Fruit fly (Drosophila melanogaster) whole organism, embryonic: ENCODE results near the gene CG4332.

Experiments
- Awh ChIP-seq: fragments of 200-800 bp; sonication (Bioruptor generic); IDR thresholded peaks from 2 replicates; pipeline ENCODE4, ENCODE4 v1.3.6; 2022; ENCODE audit warnings: missing biosample characterization, missing genetic modification characterization
- B-H1 ChIP-seq: fragments of 200-800 bp; sonication (Bioruptor generic); IDR thresholded peaks from 3 replicates; pipeline ENCODE4 v1.3.6; 2022; ENCODE audit warnings: missing biosample characterization, missing genetic modification characterization
- Bteb2 ChIP-seq: fragments of 200-800 bp; sonication (Bioruptor generic); optimal IDR thresholded peaks from 2 replicates; lab custom pipeline; 2016; ENCODE audit warnings: missing biosample characterization, missing genetic modification characterization
- CG12104 ChIP-seq: fragments of 200-800 bp; sonication (Bioruptor generic); optimal IDR thresholded peaks from 3 replicates; lab custom pipeline; 2016; ENCODE audit warnings: missing biosample characterization, missing genetic modification characterization
- CG1233 ChIP-seq: fragments of 200-800 bp; sonication (Bioruptor generic); optimal IDR thresholded peaks from 4 replicates; lab custom pipeline; 2018; ENCODE audit warnings: missing biosample characterization, mild to moderate bottlenecking, missing genetic modification characterization
- CG13123 ChIP-seq: fragments of 200-800 bp; sonication (Bioruptor generic); optimal IDR thresholded peaks from 2 replicates; lab custom pipeline; 2016; ENCODE audit warnings: missing biosample characterization, missing genetic modification characterization
- CG13296 ChIP-seq: fragments of 200-800 bp; sonication (Bioruptor generic); optimal IDR thresholded peaks from 3 replicates; lab custom pipeline; 2018; ENCODE audit warnings: missing biosample characterization, mild to moderate bottlenecking, missing genetic modification characterization
- CG17186 ChIP-seq: fragments of 200-800 bp; sonication (Bioruptor generic); optimal IDR thresholded peaks from 3 replicates; lab custom pipeline; 2017; ENCODE audit warnings: missing biosample characterization, missing genetic modification reagents, missing genetic modification characterization
- CG1792 ChIP-seq: fragments of 200-800 bp; sonication (Bioruptor generic); optimal IDR thresholded peaks from 2 replicates; lab custom pipeline; 2016; ENCODE audit warnings: missing biosample characterization, missing genetic modification characterization
- CG18764 ChIP-seq: fragments of 200-800 bp; sonication (Bioruptor generic); optimal IDR thresholded peaks from 3 replicates; lab custom pipeline; 2016; ENCODE audit warnings: missing biosample characterization, missing genetic modification characterization
- CG2889 ChIP-seq: fragments of 200-800 bp; sonication (Bioruptor generic); IDR thresholded peaks from 3 replicates; pipeline ENCODE4 v1.3.6; 2022; ENCODE audit warnings: missing biosample characterization, missing genetic modification characterization
- CG31441 ChIP-seq: fragments of 200-800 bp; sonication (Bioruptor generic); IDR thresholded peaks from 2 replicates; pipeline ENCODE4 v1.3.6; 2022; ENCODE audit warnings: missing biosample characterization, missing genetic modification characterization
- CG34376 ChIP-seq: fragments of 200-800 bp; sonication (Bioruptor generic); optimal IDR thresholded peaks from 2 replicates; lab custom pipeline; 2018; ENCODE audit warnings: missing biosample characterization, mild to moderate bottlenecking, missing genetic modification characterization
- CG5953 ChIP-seq: fragments of 200-800 bp; sonication (Bioruptor generic); IDR thresholded peaks from 2 replicates; pipeline ENCODE4 v1.3.6; 2022; ENCODE audit warnings: missing biosample characterization, missing genetic modification characterization
- CG9797 ChIP-seq: fragments of 200-800 bp; sonication (Bioruptor generic); optimal IDR thresholded peaks from 3 replicates; lab custom pipeline; 2018; ENCODE audit warnings: missing biosample characterization, mild to moderate bottlenecking, missing genetic modification characterization
- Doc2 ChIP-seq: fragments of 200-800 bp; sonication (Bioruptor generic); IDR thresholded peaks from 2 replicates; pipeline ENCODE4 v1.3.6; 2022; ENCODE audit warnings: missing biosample characterization, missing genetic modification characterization
- Ets97D ChIP-seq: fragments of 200-800 bp; sonication (Bioruptor generic); optimal IDR thresholded peaks from 3 replicates; lab custom pipeline; 2016; ENCODE audit warnings: missing biosample characterization, missing genetic modification characterization
- Gsc ChIP-seq: fragments of 200-800 bp; sonication (Bioruptor generic); IDR thresholded peaks from 2 replicates; pipeline ENCODE4 v1.3.6; 2022; ENCODE audit warnings: missing biosample characterization, missing genetic modification characterization
- Hr78 ChIP-seq, 2 experiments: fragments of 200-800 bp in 1 of 2; fragments of >200 bp in 1 of 2; sonication (Bioruptor generic) in 1 of 2; optimal IDR thresholded peaks; 2 replicates each; lab custom pipeline; 2017 to 2019; ENCODE audit warnings: missing biosample characterization in 2 of 2, missing genetic modification characterization in 2 of 2, mild to moderate bottlenecking in 1 of 2, moderate library complexity in 1 of 2
- Kr ChIP-seq: fragments of 200-800 bp; sonication (Bioruptor generic); optimal IDR thresholded peaks from 2 replicates; lab custom pipeline; 2017; ENCODE audit warnings: missing biosample characterization, mild to moderate bottlenecking, missing genetic modification characterization
- MTF-1 ChIP-seq: fragments of 200-800 bp; sonication (Bioruptor generic); optimal IDR thresholded peaks from 2 replicates; lab custom pipeline; 2018; ENCODE audit warnings: missing biosample characterization, mild to moderate bottlenecking, missing genetic modification characterization, borderline replicate concordance
- NFAT ChIP-seq: fragments of 200-800 bp; sonication (Bioruptor generic); IDR thresholded peaks from 2 replicates; pipeline ENCODE4 v1.3.6; 2022; ENCODE audit warnings: missing biosample characterization, missing genetic modification characterization
- Nf-YA ChIP-seq: fragments of 200-800 bp; sonication (Bioruptor generic); IDR thresholded peaks from 2 replicates; pipeline ENCODE4 v1.3.6; 2022; ENCODE audit warnings: missing biosample characterization, missing genetic modification characterization
- Optix ChIP-seq: fragments of 200-800 bp; sonication (Bioruptor generic); IDR thresholded peaks from 3 replicates; pipeline ENCODE4 v1.3.6; 2022; ENCODE audit warnings: missing biosample characterization, missing genetic modification characterization
- Ptx1 ChIP-seq: fragments of 200-800 bp; sonication (Bioruptor generic); IDR thresholded peaks from 2 replicates; pipeline ENCODE4 v1.3.6; 2022; ENCODE audit warnings: missing biosample characterization, missing genetic modification characterization
- Rfx ChIP-seq: fragments of 200-800 bp; sonication (Bioruptor generic); IDR thresholded peaks from 2 replicates; pipeline ENCODE4 v1.3.6; 2022; ENCODE audit warnings: missing biosample characterization, missing genetic modification characterization
- ara ChIP-seq: fragments of 200-800 bp; sonication (Bioruptor generic); IDR thresholded peaks from 2 replicates; pipeline ENCODE4 v1.3.6; 2022; ENCODE audit warnings: missing biosample characterization, missing genetic modification characterization
- chn ChIP-seq: fragments of 200-800 bp; sonication (Bioruptor generic); optimal IDR thresholded peaks from 2 replicates; lab custom pipeline; 2016; ENCODE audit warnings: missing biosample characterization, missing genetic modification characterization
- ci ChIP-seq: fragments of 200-800 bp; sonication (Bioruptor generic); IDR thresholded peaks from 3 replicates; pipeline ENCODE4 v1.3.6; 2022; ENCODE audit warnings: missing biosample characterization, missing genetic modification characterization
- croc ChIP-seq: fragments of 200-800 bp; sonication (Bioruptor generic); conservative IDR thresholded peaks from 3 replicates; pipeline ENCODE4 v1.3.6; 2022; ENCODE audit warnings: missing biosample characterization, missing genetic modification characterization
- emc ChIP-seq: fragments of 200-800 bp; sonication (Bioruptor generic); optimal IDR thresholded peaks from 2 replicates; lab custom pipeline; 2016; ENCODE audit warnings: missing biosample characterization, missing genetic modification characterization
- fd3F ChIP-seq: fragments of 200-800 bp; sonication (Bioruptor generic); optimal IDR thresholded peaks from 2 replicates; lab custom pipeline; 2018; ENCODE audit warnings: missing biosample characterization, mild to moderate bottlenecking, missing genetic modification characterization, moderate library complexity
- gcm ChIP-seq: fragments of 200-800 bp; sonication (Bioruptor generic); optimal IDR thresholded peaks from 2 replicates; lab custom pipeline; 2019; ENCODE audit warnings: missing biosample characterization, mild to moderate bottlenecking, missing genetic modification characterization, moderate library complexity
- kni ChIP-seq: fragments of 200-800 bp; sonication (Bioruptor generic); optimal IDR thresholded peaks from 3 replicates; lab custom pipeline; 2017; ENCODE audit warnings: mild to moderate bottlenecking, missing biosample characterization, missing genetic modification reagents, missing genetic modification characterization
- nau ChIP-seq: fragments of 200-800 bp; sonication (Bioruptor generic); optimal IDR thresholded peaks from 3 replicates; lab custom pipeline; 2017; ENCODE audit warnings: missing biosample characterization, mild to moderate bottlenecking, missing genetic modification characterization, missing genetic modification reagents
- otp ChIP-seq: fragments of 200-800 bp; sonication (Bioruptor generic); IDR thresholded peaks from 3 replicates; pipeline ENCODE4, ENCODE4 v1.3.6; 2022; ENCODE audit warnings: missing biosample characterization, missing genetic modification characterization
- pan ChIP-seq, 4 experiments: fragments of >200 bp in 3 of 4; fragments of 200-800 bp in 1 of 4; sonication (Bioruptor generic) in 1 of 4; optimal IDR thresholded peaks in 3 of 4; IDR thresholded peaks in 1 of 4; 2 replicates each; pipeline versions ENCODE4 v1.3.6 to Lab custom; 2017 to 2022; ENCODE audit warnings: missing biosample characterization in 2 of 4, missing genetic modification characterization in 2 of 4, mixed read lengths in 1 of 4
- pita ChIP-seq: fragments of 200-800 bp; sonication (Bioruptor generic); optimal IDR thresholded peaks from 2 replicates; lab custom pipeline; 2017; ENCODE audit warnings: missing biosample characterization, mild to moderate bottlenecking, missing genetic modification characterization
- schlank ChIP-seq: fragments of 200-800 bp; sonication (Bioruptor generic); optimal IDR thresholded peaks from 2 replicates; lab custom pipeline; 2018; ENCODE audit warnings: missing biosample characterization, mild to moderate bottlenecking, missing genetic modification characterization
- shn ChIP-seq: fragments of 200-800 bp; sonication (Bioruptor generic); optimal IDR thresholded peaks from 3 replicates; lab custom pipeline; 2016; ENCODE audit warnings: missing biosample characterization, missing genetic modification characterization
- stc ChIP-seq: fragments of 200-800 bp; sonication (Bioruptor generic); IDR thresholded peaks from 2 replicates; pipeline ENCODE4 v1.3.6; 2022; ENCODE audit warnings: missing biosample characterization, missing genetic modification characterization
- tap ChIP-seq: fragments of 200-800 bp; optimal IDR thresholded peaks from 3 replicates; lab custom pipeline; 2019; ENCODE audit warnings: missing biosample characterization, mild to moderate bottlenecking, missing genetic modification characterization, moderate library complexity
- vnd ChIP-seq: fragments of 200-800 bp; sonication (Bioruptor generic); IDR thresholded peaks from 3 replicates; pipeline ENCODE4 v1.3.6; 2022; ENCODE audit warnings: missing biosample characterization, missing genetic modification characterization; ENCODE audit not compliant: partially characterized antibody
- vvl ChIP-seq: fragments of 200-800 bp; sonication (Bioruptor generic); IDR thresholded peaks from 2 replicates; pipeline ENCODE4 v1.3.6; 2022; ENCODE audit warnings: missing biosample characterization, missing genetic modification characterization
- yki ChIP-seq: fragments of >200 bp; optimal IDR thresholded peaks from 3 replicates; lab custom pipeline; 2018
- z ChIP-seq: fragments of 200-800 bp; sonication (Bioruptor generic); IDR thresholded peaks from 3 replicates; pipeline ENCODE4 v1.3.6; 2022; ENCODE audit warnings: missing biosample characterization, missing genetic modification characterization
- zen2 ChIP-seq: fragments of 200-800 bp; sonication (Bioruptor generic); IDR thresholded peaks from 3 replicates; pipeline ENCODE4 v1.3.6; 2022; ENCODE audit warnings: missing biosample characterization, missing genetic modification characterization; ENCODE audit not compliant: partially characterized antibody
- zf30C ChIP-seq: fragments of 200-800 bp; sonication (Bioruptor generic); optimal IDR thresholded peaks from 3 replicates; lab custom pipeline; 2018; ENCODE audit warnings: missing biosample characterization, mild to moderate bottlenecking, missing genetic modification characterization
- zfh1 ChIP-seq: fragments of 200-800 bp; sonication (Bioruptor generic); IDR thresholded peaks from 3 replicates; pipeline ENCODE4 v1.3.6; 2022; ENCODE audit warnings: missing biosample characterization, missing genetic modification characterization

Gene CG4332

DNA sequence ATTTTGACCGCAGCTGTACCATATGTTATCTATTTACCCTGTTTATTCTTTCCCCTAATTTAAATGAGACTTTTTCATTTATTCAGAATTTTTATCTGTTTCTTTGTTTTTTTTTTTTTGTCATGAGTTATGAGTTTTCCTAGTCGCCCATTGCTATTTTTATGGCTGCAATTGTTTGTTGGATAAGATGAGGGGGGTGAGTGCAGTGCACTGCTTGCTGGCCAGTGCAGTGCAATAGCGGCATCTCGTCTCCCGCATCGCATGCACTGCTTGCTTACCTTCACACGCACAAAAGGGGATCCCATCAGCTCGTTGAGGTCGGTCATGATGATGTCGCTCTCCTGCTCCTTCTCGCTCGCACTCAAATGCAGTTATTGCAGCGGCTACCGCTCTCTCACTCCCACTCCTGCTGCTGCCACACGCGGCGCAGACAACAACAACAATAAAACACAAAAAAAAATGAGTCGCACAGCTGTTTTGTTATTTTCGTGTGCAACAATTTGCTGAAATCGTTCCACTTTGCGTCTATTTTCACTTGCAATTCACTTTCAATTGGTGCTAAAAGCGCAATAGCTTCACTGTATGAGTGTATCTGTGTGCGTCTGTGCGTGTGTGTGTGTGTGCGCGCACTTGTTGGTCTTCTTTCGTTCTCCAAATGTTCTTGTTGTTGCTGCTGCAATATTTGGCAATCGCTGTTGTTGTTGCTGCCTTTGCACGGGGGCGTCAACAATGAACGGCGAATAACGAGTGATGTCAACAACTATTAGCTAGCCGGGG is 26.7 kb upstream of the CG4332 start (continued):
- TF ChIP-seq z (GFP tag; lab: Robert Waterston, UW) (no peak), CG1233 (GFP tag; lab: Kevin White, UChicago) (no peak), shn (GFP tag; lab: Kevin White, UChicago) (peak; percentile 41), ara (GFP tag; lab: Robert Waterston, UW) (peak; percentile 44; the same call in 1 of the 2 replicates), MTF-1 (no peak), vnd (GFP tag; lab: Robert Waterston, UW) (no peak), gcm (GFP tag; lab: Kevin White, UChicago) (no peak), CG17186 (GFP tag; lab: Kevin White, UChicago) (no peak), emc (no peak), CG13123 (GFP tag; lab: Kevin White, UChicago) (no peak), pita (GFP tag; lab: Kevin White, UChicago) (no peak), CG34376 (GFP tag; lab: Kevin White, UChicago) (no peak), CG12104 (no peak), CG18764 (no peak), Ptx1 (GFP tag; lab: Robert Waterston, UW) (0 out of 2 replicates have a peak, but pooled peaks have one; percentile 12), CG1792 (GFP tag; lab: Kevin White, UChicago) (no peak), CG31441 (GFP tag; lab: Robert Waterston, UW) (no peak), zf30C (GFP tag; lab: Kevin White, UChicago) (no peak), CG2889 (GFP tag; lab: Robert Waterston, UW) (no peak), Optix (GFP tag; lab: Robert Waterston, UW) (0 out of 3 replicates have a peak, but pooled peaks have one; percentile 37), nau (no peak), Nf-YA (GFP tag; lab: Robert Waterston, UW) (no peak), stc (0 out of 2 replicates have a peak, but pooled peaks have one; percentile 27), croc (no peak), tap (tag; lab: Kevin White, UChicago) (no peak), ci (GFP tag; lab: Robert Waterston, UW) (peak; percentile 84), yki (lab: Kevin White, UChicago) (no peak), Ets97D (GFP tag; lab: Kevin White, UChicago) (no peak), zen2 (GFP tag; lab: Robert Waterston, UW) (no peak), Bteb2 (GFP tag; lab: Kevin White, UChicago) (no peak), Hr78 (GFP tag; optimal IDR thresholded peaks at IDR 0.05; lab: Kevin White, UChicago) (peak in 1 of 2 experiments; percentile 4), Kr (GFP tag; lab: Kevin White, UChicago) (no peak), zfh1 (peak; percentile 61; the same call in 1 of the 3 replicates), NFAT (GFP tag; lab: Robert Waterston, UW) (no peak), otp (GFP tag; lab: Robert Waterston, UW) (peak; percentile 45; the same call in 1 of the 3 replicates), pan (optimal IDR thresholded peaks at IDR 0.05; lab: Kevin White, UChicago) (no peak), pan (GFP tag; optimal IDR thresholded peaks at IDR 0.05 in 1 of 2, IDR thresholded peaks at IDR 0.05 in 1 of 2) (peak in 1 of 2 experiments; percentile 30), fd3F (no peak), kni (GFP tag; lab: Kevin White, UChicago) (peak; percentile 40), schlank (tag; lab: Kevin White, UChicago) (no peak), chn (GFP tag; lab: Kevin White, UChicago) (peak; percentile 67), B-H1 (GFP tag; lab: Robert Waterston, UW) (peak; percentile 37; the same call in 1 of the 3 replicates), Rfx (no peak), CG13296 (GFP tag; lab: Kevin White, UChicago) (no peak), CG9797 (GFP tag; lab: Kevin White, UChicago) (no peak), Doc2 (GFP tag; lab: Robert Waterston, UW) (no peak), Gsc (no peak), vvl (GFP tag; lab: Robert Waterston, UW) (peak; percentile 72), Awh (GFP tag; lab: Robert Waterston, UW) (no peak), CG5953 (0 out of 2 replicates have a peak, but pooled peaks have one; percentile 10)
